Worm (Caenorhabditis elegans): ENCODE measurements around the gene fntb-1.

fntb-1 gene

DNA sequence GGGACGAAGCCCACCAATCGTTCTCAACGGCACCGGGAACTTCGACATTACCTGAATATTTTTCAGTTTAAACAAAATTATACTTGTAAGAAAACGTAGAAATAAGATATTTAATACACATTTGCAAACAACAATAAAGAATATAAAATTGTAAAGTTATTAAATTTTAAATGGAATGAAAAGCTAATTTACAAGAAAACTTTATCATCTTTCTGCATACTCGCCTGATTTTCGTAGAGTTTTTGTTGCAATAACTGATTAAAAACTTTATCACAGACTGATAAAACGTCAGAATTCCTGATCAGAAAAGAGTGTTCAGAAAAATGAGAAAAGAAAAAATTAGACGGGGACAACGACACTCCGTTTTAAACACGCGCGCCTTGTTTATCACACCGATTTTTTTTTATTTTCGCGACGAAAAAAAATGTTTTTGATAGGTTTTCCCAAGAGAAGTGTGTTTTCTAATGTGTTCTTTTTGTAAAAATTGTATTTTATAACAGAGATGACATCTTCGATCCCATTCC is at the start of gene fntb-1, which contains the start of gene dlat-1:
fntb-1 (plus strand) TSS at position 412 of the 524 bp plus-strand sequence.
dlat-1 (minus strand) TSS at position 51 of the 524 bp plus-strand sequence.
- TF ChIP-seq dmd-4 (tag; optimal IDR thresholded peaks at IDR 0.05; ENCODE audit: borderline replicate concordance): no peak
- TF ChIP-seq elt-2 (tag; optimal IDR thresholded peaks at IDR 0.05): peak; percentile 89
- TF ChIP-seq hlh-15 (tag; optimal IDR thresholded peaks at IDR 0.05): no peak

ce11 chrV:14405647-14406046 is 41.8 kb upstream of the fntb-1 start:
- no peak for TF ChIP-seq pha-2 (tag; optimal IDR thresholded peaks at IDR 0.05)
- TF ChIP-seq ama-1 (optimal IDR thresholded peaks at IDR 0.05): no peak
- TF ChIP-seq F13H6.1 (tag; optimal IDR thresholded peaks at IDR 0.05): no peak
- no peak for TF ChIP-seq nfya-1 (tag; optimal IDR thresholded peaks at IDR 0.05)
- no peak for TF ChIP-seq pros-1 (tag; optimal IDR thresholded peaks at IDR 0.05)
- no peak for TF ChIP-seq ceh-2 (tag; optimal IDR thresholded peaks at IDR 0.05)

- no peak for TF ChIP-seq sdc-2 (tag; optimal IDR thresholded peaks at IDR 0.05)
Observed at ce11 chrV:14408774-14409173, 38.7 kb upstream of the fntb-1 start, which contains the start of gene gnrr-2. Gene gnrr-2 (plus strand): TSS chrV:14409074.

- no peak for TF ChIP-seq sox-4 (tag; optimal IDR thresholded peaks at IDR 0.05)
- no peak for TF ChIP-seq Y22D7AL.16 (tag; optimal IDR thresholded peaks at IDR 0.05)
- no peak for TF ChIP-seq hlh-13 (GFP tag; optimal IDR thresholded peaks at IDR 0.05)
- TF ChIP-seq pat-9 (tag; optimal IDR thresholded peaks at IDR 0.05): no peak
- no peak for TF ChIP-seq elt-2 (tag; optimal IDR thresholded peaks at IDR 0.05)
Observed at ce11 chrV:14409905-14410304, 37.5 kb upstream of the fntb-1 start.

DNA sequence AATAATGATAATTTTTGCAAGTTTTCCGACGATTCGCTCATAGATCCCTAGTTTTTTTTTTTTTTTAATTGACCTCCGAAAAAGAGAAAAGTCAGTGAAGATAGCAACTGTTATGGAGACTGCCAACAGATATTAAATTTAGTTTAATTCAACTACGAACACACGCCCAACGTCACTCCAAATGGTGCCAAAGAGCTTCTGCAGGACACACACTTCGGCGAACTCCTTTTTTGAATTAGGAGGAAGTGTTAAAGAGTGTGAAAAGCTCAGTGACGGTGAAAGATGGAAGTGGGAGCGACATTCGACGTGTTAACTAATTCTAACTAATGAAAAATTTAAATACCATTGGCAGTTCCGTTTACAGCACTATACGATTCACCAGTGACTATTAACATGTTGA is 35.5 kb upstream of the fntb-1 start:
- TF ChIP-seq unc-42 (tag; optimal IDR thresholded peaks at IDR 0.05) (no peak), C38D4.7 (GFP tag; optimal IDR thresholded peaks at IDR 0.05) (no peak), K09A11.1 (tag; optimal IDR thresholded peaks at IDR 0.05; ENCODE audit: insufficient read depth) (no peak), dmd-4 (tag; optimal IDR thresholded peaks at IDR 0.05; ENCODE audit: borderline replicate concordance) (no peak), tbx-2 (tag; optimal IDR thresholded peaks at IDR 0.05) (no peak), Y22D7AL.16 (tag; optimal IDR thresholded peaks at IDR 0.05) (no peak)

DNA sequence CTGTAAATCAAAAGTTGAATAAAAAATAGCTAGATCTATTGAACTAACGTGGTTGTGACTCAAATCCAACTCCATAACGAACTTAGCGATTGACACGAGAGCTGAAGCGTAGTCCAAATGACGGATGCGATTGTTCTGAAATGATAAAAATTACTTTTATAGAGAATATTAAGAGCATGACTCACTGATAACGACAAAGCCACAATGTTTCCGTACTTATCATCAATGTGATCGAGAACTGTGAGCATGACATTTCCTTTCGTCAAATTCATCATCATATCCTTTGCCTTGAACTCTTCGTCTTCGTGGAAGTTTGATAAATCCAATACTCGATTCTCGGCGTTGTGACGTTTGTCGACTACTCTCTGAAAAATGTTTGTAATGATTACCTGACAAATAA is 33.4 kb upstream of the fntb-1 start:
- no peak for TF ChIP-seq fkh-6 (tag; optimal IDR thresholded peaks at IDR 0.05)
- no peak for TF ChIP-seq unc-86 (tag; optimal IDR thresholded peaks at IDR 0.05)

ce11 chrV:14414964-14415564 is 32.4 kb upstream of the fntb-1 start, which contains the start of the genes nxf-1 and C15H11.11:
Gene nxf-1 (minus strand): TSS chrV:14415014.
Gene C15H11.11 (plus strand): TSS chrV:14415499.
- no peak for TF ChIP-seq ceh-34 (tag; optimal IDR thresholded peaks at IDR 0.05)
- no peak for TF ChIP-seq C38D4.7 (GFP tag; optimal IDR thresholded peaks at IDR 0.05)
- TF ChIP-seq mec-3 (tag; optimal IDR thresholded peaks at IDR 0.05; ENCODE audit: borderline replicate concordance): no peak
- TF ChIP-seq ceh-6 (GFP tag; optimal IDR thresholded peaks at IDR 0.05): no peak
- peak; percentile 6 for TF ChIP-seq ceh-31 (tag; optimal IDR thresholded peaks at IDR 0.05)
- TF ChIP-seq ceh-30 (tag; optimal IDR thresholded peaks at IDR 0.05): peak; percentile 4
- TF ChIP-seq che-1 (tag; optimal IDR thresholded peaks at IDR 0.05): no peak
- TF ChIP-seq K02D7.2 (tag; optimal IDR thresholded peaks at IDR 0.05): no peak
- TF ChIP-seq pat-9 (tag; optimal IDR thresholded peaks at IDR 0.05): no peak
- no peak for TF ChIP-seq dve-1 (tag; optimal IDR thresholded peaks at IDR 0.05)
- no peak for TF ChIP-seq odd-2 (tag; optimal IDR thresholded peaks at IDR 0.05)
- no peak for TF ChIP-seq pha-2 (tag; optimal IDR thresholded peaks at IDR 0.05)
- no peak for TF ChIP-seq hlh-15 (tag; optimal IDR thresholded peaks at IDR 0.05)
- TF ChIP-seq hlh-6 (tag; optimal IDR thresholded peaks at IDR 0.05): no peak
- TF ChIP-seq unc-55 (GFP tag; optimal IDR thresholded peaks at IDR 0.05): no peak
- no peak for TF ChIP-seq ref-2 (tag; optimal IDR thresholded peaks at IDR 0.05)
- peak; percentile 2 for TF ChIP-seq nfya-1 (tag; optimal IDR thresholded peaks at IDR 0.05)
- no peak for TF ChIP-seq elt-2 (tag; optimal IDR thresholded peaks at IDR 0.05)
- no peak for TF ChIP-seq rnt-1 (tag; optimal IDR thresholded peaks at IDR 0.05)
- no peak for TF ChIP-seq K09A11.1 (tag; optimal IDR thresholded peaks at IDR 0.05; ENCODE audit: insufficient read depth)
- peak; percentile 17 for TF ChIP-seq unc-42 (tag; optimal IDR thresholded peaks at IDR 0.05)
- TF ChIP-seq pag-3 (tag; optimal IDR thresholded peaks at IDR 0.05; ENCODE audit: borderline replicate concordance): no peak
- peak; percentile 97 for TF ChIP-seq hlh-30 (tag; optimal IDR thresholded peaks at IDR 0.05; ENCODE audit: insufficient read depth)
- no peak for TF ChIP-seq ama-1 (optimal IDR thresholded peaks at IDR 0.05)
- no peak for TF ChIP-seq lim-6 (tag; optimal IDR thresholded peaks at IDR 0.05)
- TF ChIP-seq unc-3 (GFP tag; conservative IDR thresholded peaks at IDR 0.05): no peak
- TF ChIP-seq unc-3 (tag; optimal IDR thresholded peaks at IDR 0.05): no peak
- TF ChIP-seq hlh-13 (GFP tag; optimal IDR thresholded peaks at IDR 0.05): no peak
